Worm (Caenorhabditis elegans): ENCODE results near the gene K08H2.2.

Gene K08H2.2

ce11 chrX:13251354-13251843, 16.6 kb upstream of the K08H2.2 start (continued):
- TF ChIP-seq unc-39 (tag; optimal IDR thresholded peaks at IDR 0.05) (no peak), nhr-6 (tag; optimal IDR thresholded peaks at IDR 0.05) (peak; percentile 67), sma-3 (GFP tag; optimal IDR thresholded peaks at IDR 0.05) (peak; percentile 63), ztf-1 (GFP tag; conservative IDR thresholded peaks at IDR 0.05) (no peak), aly-2 (tag; optimal IDR thresholded peaks at IDR 0.05) (no peak), C34F6.9 (tag; optimal IDR thresholded peaks at IDR 0.05) (peak; percentile 67), nhr-77 (tag; optimal IDR thresholded peaks at IDR 0.05) (no peak), unc-55 (GFP tag; optimal IDR thresholded peaks at IDR 0.05) (peak; percentile 37), lin-39 (tag; optimal IDR thresholded peaks at IDR 0.05) (no peak), ama-1 (optimal IDR thresholded peaks at IDR 0.05) (no peak), F13H6.1 (tag; optimal IDR thresholded peaks at IDR 0.05) (peak; percentile 78), ceh-82 (tag; optimal IDR thresholded peaks at IDR 0.05) (no peak), nhr-21 (tag; optimal IDR thresholded peaks at IDR 0.05) (peak; percentile 69), ZK546.5 (tag; optimal IDR thresholded peaks at IDR 0.05) (no peak), ztf-4 (tag; optimal IDR thresholded peaks at IDR 0.05) (peak; percentile 61), nhr-12 (tag; optimal IDR thresholded peaks at IDR 0.05) (no peak), crh-2 (tag; optimal IDR thresholded peaks at IDR 0.05) (peak; percentile 74), blmp-1 (tag; optimal IDR thresholded peaks at IDR 0.05; ENCODE audit: insufficient read depth) (peak; percentile 62)

ce11 chrX:13250163-13250562, 15.4 kb upstream of the K08H2.2 start:
- TF ChIP-seq nhr-23 (tag; optimal IDR thresholded peaks at IDR 0.05), result no peak
- peak; percentile 36 for TF ChIP-seq Y55F3AM.14 (GFP tag; optimal IDR thresholded peaks at IDR 0.05)
- no peak for TF ChIP-seq nhr-11 (tag; optimal IDR thresholded peaks at IDR 0.05)
- TF ChIP-seq elt-3 (tag; optimal IDR thresholded peaks at IDR 0.05), result no peak
- TF ChIP-seq nhr-25 (tag; optimal IDR thresholded peaks at IDR 0.05), result peak; percentile 79
- peak; percentile 61 for TF ChIP-seq gmeb-1 (tag; optimal IDR thresholded peaks at IDR 0.05)
- TF ChIP-seq nhr-129 (tag; optimal IDR thresholded peaks at IDR 0.05), result peak; percentile 66
- TF ChIP-seq lin-11 (tag; optimal IDR thresholded peaks at IDR 0.05), result no peak
- peak; percentile 76 for TF ChIP-seq F13H6.1 (tag; optimal IDR thresholded peaks at IDR 0.05)
- TF ChIP-seq blmp-1 (tag; optimal IDR thresholded peaks at IDR 0.05; ENCODE audit: insufficient read depth), result peak; percentile 70
- peak; percentile 71 for TF ChIP-seq crh-2 (tag; optimal IDR thresholded peaks at IDR 0.05)
- TF ChIP-seq sma-9 (GFP tag; optimal IDR thresholded peaks at IDR 0.05), result peak; percentile 85
- TF ChIP-seq sma-9 (tag; optimal IDR thresholded peaks at IDR 0.05), result no peak
- peak; percentile 6 for TF ChIP-seq nhr-21 (tag; optimal IDR thresholded peaks at IDR 0.05)
- TF ChIP-seq sma-3 (GFP tag; optimal IDR thresholded peaks at IDR 0.05), result peak; percentile 70
- TF ChIP-seq fos-1 (tag; optimal IDR thresholded peaks at IDR 0.05), result peak; percentile 54
- TF ChIP-seq sem-4 (tag; optimal IDR thresholded peaks at IDR 0.05), result peak; percentile 14
- peak; percentile 40 to 69 for TF ChIP-seq mdl-1 (tag; optimal IDR thresholded peaks at IDR 0.05)

ce11 chrX:13249102-13249501, 14.3 kb upstream of the K08H2.2 start:
- no peak for TF ChIP-seq unc-39 (tag; optimal IDR thresholded peaks at IDR 0.05)
- TF ChIP-seq mab-5 (tag; optimal IDR thresholded peaks at IDR 0.05), result no peak
- TF ChIP-seq nhr-10 (tag; optimal IDR thresholded peaks at IDR 0.05), result no peak
- no peak for TF ChIP-seq egl-27 (tag; optimal IDR thresholded peaks at IDR 0.05)
- no peak for TF ChIP-seq fos-1 (tag; optimal IDR thresholded peaks at IDR 0.05)
- TF ChIP-seq elt-3 (tag; optimal IDR thresholded peaks at IDR 0.05), result no peak
- no peak for TF ChIP-seq lin-39 (tag; optimal IDR thresholded peaks at IDR 0.05)
- no peak for TF ChIP-seq nhr-21 (tag; optimal IDR thresholded peaks at IDR 0.05)
- no peak for TF ChIP-seq unc-55 (GFP tag; optimal IDR thresholded peaks at IDR 0.05)
- TF ChIP-seq nhr-77 (tag; optimal IDR thresholded peaks at IDR 0.05), result no peak
- no peak for TF ChIP-seq nhr-12 (tag; optimal IDR thresholded peaks at IDR 0.05)
- no peak for TF ChIP-seq nhr-237 (tag; optimal IDR thresholded peaks at IDR 0.05)
- no peak for TF ChIP-seq alr-1 (tag; optimal IDR thresholded peaks at IDR 0.05)
- TF ChIP-seq nhr-6 (tag; optimal IDR thresholded peaks at IDR 0.05), result no peak
- TF ChIP-seq ama-1 (optimal IDR thresholded peaks at IDR 0.05), result no peak
- TF ChIP-seq R02D3.7 (tag; optimal IDR thresholded peaks at IDR 0.05), result no peak

ce11 chrX:13248265-13248664, 13.5 kb upstream of the K08H2.2 start, which contains the start of gene K08H2.7:
K08H2.7 (minus strand) TSS chrX:13248437.
- TF ChIP-seq elt-1 (tag; optimal IDR thresholded peaks at IDR 0.05), result peak; percentile 91
- TF ChIP-seq crh-2 (tag; optimal IDR thresholded peaks at IDR 0.05), result no peak
- peak; percentile 23 for TF ChIP-seq ceh-16 (tag; optimal IDR thresholded peaks at IDR 0.05)
- peak; percentile 43 for TF ChIP-seq nhr-23 (tag; optimal IDR thresholded peaks at IDR 0.05)
- no peak for TF ChIP-seq mdl-1 (tag; optimal IDR thresholded peaks at IDR 0.05)
- peak; percentile 81 for TF ChIP-seq sma-9 (GFP tag; optimal IDR thresholded peaks at IDR 0.05)
- TF ChIP-seq sma-9 (tag; optimal IDR thresholded peaks at IDR 0.05), result no peak
- TF ChIP-seq alr-1 (tag; optimal IDR thresholded peaks at IDR 0.05), result no peak
- TF ChIP-seq fos-1 (tag; optimal IDR thresholded peaks at IDR 0.05), result no peak
- peak; percentile 55 for TF ChIP-seq nhr-25 (tag; optimal IDR thresholded peaks at IDR 0.05)
- TF ChIP-seq nhr-77 (tag; optimal IDR thresholded peaks at IDR 0.05), result no peak

All from whole organism, L2 larva.